Fruit fly (Drosophila melanogaster): ENCODE results near the gene chinmo.

chinmo gene

DNA sequence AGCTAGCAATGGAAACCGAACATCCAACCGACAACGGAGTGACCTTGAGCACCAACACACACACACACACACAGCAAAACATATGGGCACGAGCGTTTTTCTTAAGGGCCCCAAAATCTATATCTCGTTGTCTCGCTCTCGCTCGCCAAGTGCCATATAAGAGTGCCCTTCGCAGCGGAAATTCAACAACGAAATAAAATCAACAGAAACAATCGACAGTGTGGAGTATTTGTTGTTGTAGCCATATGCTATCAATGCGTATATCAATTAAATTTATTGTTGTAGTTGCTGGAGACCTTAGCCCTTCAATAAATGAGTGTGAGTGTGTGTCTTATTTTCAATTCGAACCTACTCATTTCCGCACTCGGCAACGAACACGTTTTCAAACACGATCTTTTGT, 14.5 kb upstream of the chinmo start (continued):
- TF ChIP-seq CG17612 (GFP tag; IDR thresholded peaks at IDR 0.05) (no peak), CG7963 (GFP tag; IDR thresholded peaks at IDR 0.05; ENCODE audit: partially characterized antibody) (no peak), dm (GFP tag; optimal IDR thresholded peaks at IDR 0.05) (peak; percentile 7), CG11504 (tag; optimal IDR thresholded peaks at IDR 0.05) (peak; percentile 7), sens (GFP tag) (peak; percentile 44), Eip74EF (GFP tag; optimal IDR thresholded peaks at IDR 0.05) (peak in 1 of 2 experiments; percentile 96), CG10274 (GFP tag; optimal IDR thresholded peaks at IDR 0.05) (no peak), Lim3 (GFP tag; IDR thresholded peaks at IDR 0.05) (no peak; the same call in 1 of the 2 replicates), vvl (GFP tag; IDR thresholded peaks at IDR 0.05) (peak; percentile 14; the same call in 1 of the 2 replicates), lab (GFP tag; optimal IDR thresholded peaks at IDR 0.05) (peak; percentile 64), D19B (GFP tag; optimal IDR thresholded peaks at IDR 0.05) (no peak), run (tag; optimal IDR thresholded peaks at IDR 0.05) (no peak), CG17385 (GFP tag; optimal IDR thresholded peaks at IDR 0.05) (no peak), CG12155 (GFP tag; optimal IDR thresholded peaks at IDR 0.05) (no peak), unc-4 (GFP tag; IDR thresholded peaks at IDR 0.05; ENCODE audit: partially characterized antibody) (peak; percentile 31; the same call in 1 of the 2 replicates), CG5180 (GFP tag; optimal IDR thresholded peaks at IDR 0.05) (peak; percentile 54), CrebB (tag; optimal IDR thresholded peaks at IDR 0.05) (peak; percentile 10), ci (GFP tag; IDR thresholded peaks at IDR 0.05) (0 out of 3 replicates have a peak, but pooled peaks have one; percentile 26), scrt (GFP tag; optimal IDR thresholded peaks at IDR 0.05) (peak; percentile 37), Dfd (GFP tag; optimal IDR thresholded peaks at IDR 0.05) (no peak), sob (GFP tag; IDR thresholded peaks at IDR 0.05) (peak; percentile 30; the same call in 1 of the 2 replicates), yki (optimal IDR thresholded peaks at IDR 0.05) (no peak), nmo (GFP tag; optimal IDR thresholded peaks at IDR 0.05) (no peak), nau (GFP tag; optimal IDR thresholded peaks at IDR 0.05) (peak; percentile 1), HHEX (GFP tag; optimal IDR thresholded peaks at IDR 0.05) (peak; percentile 10), Dip2 (GFP tag; IDR thresholded peaks at IDR 0.05) (no peak), grn (GFP tag; optimal IDR thresholded peaks at IDR 0.05) (peak; percentile 69), Aef1 (GFP tag; IDR thresholded peaks at IDR 0.05) (peak; percentile 51; the same call in 2 of the 3 replicates), CG13894 (tag; optimal IDR thresholded peaks at IDR 0.05) (peak; percentile 49), Sin3A (optimal IDR thresholded peaks at IDR 0.05) (no peak), CG7556 (GFP tag; optimal IDR thresholded peaks at IDR 0.05) (no peak), exex (tag; optimal IDR thresholded peaks at IDR 0.05) (peak; percentile 77), CG4707 (GFP tag; optimal IDR thresholded peaks at IDR 0.05) (no peak), gt (GFP tag; IDR thresholded peaks at IDR 0.05) (no peak), CG34224 (GFP tag; IDR thresholded peaks at IDR 0.05; ENCODE audit: partially characterized antibody) (peak; percentile 17; the same call in 1 of the 3 replicates), CG14965 (GFP tag; optimal IDR thresholded peaks at IDR 0.05; ENCODE audit: borderline replicate concordance) (no peak), lmd (GFP tag; IDR thresholded peaks at IDR 0.05) (no peak), Atf6 (GFP tag; IDR thresholded peaks at IDR 0.05) (peak; percentile 44; the same call in 1 of the 2 replicates), CG14441 (GFP tag; IDR thresholded peaks at IDR 0.05) (peak; percentile 60), rib (GFP tag; IDR thresholded peaks at IDR 0.05) (peak; percentile 72), CG8388 (GFP tag; optimal IDR thresholded peaks at IDR 0.05) (no peak), CG34376 (GFP tag; optimal IDR thresholded peaks at IDR 0.05) (peak; percentile 94), B-H2 (GFP tag; optimal IDR thresholded peaks at IDR 0.05) (peak; percentile 44), bab2 (GFP tag; optimal IDR thresholded peaks at IDR 0.05) (no peak), tna (GFP tag; IDR thresholded peaks at IDR 0.05; ENCODE audit: partially characterized antibody) (no peak), CG2199 (GFP tag; IDR thresholded peaks at IDR 0.05) (0 out of 3 replicates have a peak, but pooled peaks have one; percentile 42), z (GFP tag; IDR thresholded peaks at IDR 0.05) (peak; percentile 52; the same call in 1 of the 3 replicates), CG30403 (GFP tag; optimal IDR thresholded peaks at IDR 0.05) (no peak), CG33213 (GFP tag; optimal IDR thresholded peaks at IDR 0.05) (no peak), Awh (GFP tag; IDR thresholded peaks at IDR 0.05) (peak; percentile 53; the same call in 1 of the 2 replicates), CG13775 (GFP tag; optimal IDR thresholded peaks at IDR 0.05) (no peak)
